Worm (Caenorhabditis elegans): Measurements from ENCODE around the gene sra-30.

sra-30 gene

DNA sequence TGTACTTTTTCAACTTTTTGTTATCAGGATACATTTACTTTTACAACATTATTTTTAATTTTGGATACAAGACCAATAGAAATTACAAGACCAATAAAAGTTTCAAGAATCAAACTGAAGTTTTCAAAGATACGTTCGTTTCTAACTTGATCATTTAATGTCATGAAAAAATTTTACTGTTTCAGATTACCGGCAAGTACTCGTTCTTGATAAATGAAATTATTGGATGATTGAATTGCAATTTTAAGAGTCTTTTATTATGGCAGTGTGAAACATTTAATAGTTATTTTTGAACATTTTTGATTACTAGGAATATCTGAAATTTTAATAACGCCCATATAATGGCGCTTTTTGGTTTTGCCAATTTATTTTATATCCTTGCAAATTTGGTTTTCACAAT, 3.8 kb upstream of the sra-30 start:
- TF ChIP-seq mdl-1 (tag; optimal IDR thresholded peaks at IDR 0.05) (no peak), fos-1 (tag; optimal IDR thresholded peaks at IDR 0.05) (no peak), sma-3 (GFP tag; optimal IDR thresholded peaks at IDR 0.05) (no peak), nhr-12 (tag; optimal IDR thresholded peaks at IDR 0.05) (no peak), unc-55 (GFP tag; optimal IDR thresholded peaks at IDR 0.05) (no peak)

- TF ChIP-seq R02D3.7 (tag; optimal IDR thresholded peaks at IDR 0.05): no peak
- TF ChIP-seq mab-5 (tag; optimal IDR thresholded peaks at IDR 0.05): no peak
- TF ChIP-seq elt-3 (tag; optimal IDR thresholded peaks at IDR 0.05): no peak
- no peak for TF ChIP-seq gmeb-1 (tag; optimal IDR thresholded peaks at IDR 0.05)
- TF ChIP-seq unc-62 (GFP tag; optimal IDR thresholded peaks at IDR 0.05): no peak
- no peak for TF ChIP-seq dmd-4 (tag; optimal IDR thresholded peaks at IDR 0.05)
- no peak for TF ChIP-seq nhr-11 (tag; optimal IDR thresholded peaks at IDR 0.05)
- no peak for TF ChIP-seq zag-1 (tag; optimal IDR thresholded peaks at IDR 0.05)
- TF ChIP-seq ceh-82 (tag; optimal IDR thresholded peaks at IDR 0.05): no peak
- no peak for TF ChIP-seq mbf-1 (tag; optimal IDR thresholded peaks at IDR 0.05)
- no peak for TF ChIP-seq aly-2 (tag; optimal IDR thresholded peaks at IDR 0.05)
- TF ChIP-seq nhr-237 (tag; optimal IDR thresholded peaks at IDR 0.05): no peak
- TF ChIP-seq nhr-12 (tag; optimal IDR thresholded peaks at IDR 0.05): no peak
Measured at ce11 chrIV:15187517-15188181, 15.2 kb downstream of the sra-30 start.

DNA sequence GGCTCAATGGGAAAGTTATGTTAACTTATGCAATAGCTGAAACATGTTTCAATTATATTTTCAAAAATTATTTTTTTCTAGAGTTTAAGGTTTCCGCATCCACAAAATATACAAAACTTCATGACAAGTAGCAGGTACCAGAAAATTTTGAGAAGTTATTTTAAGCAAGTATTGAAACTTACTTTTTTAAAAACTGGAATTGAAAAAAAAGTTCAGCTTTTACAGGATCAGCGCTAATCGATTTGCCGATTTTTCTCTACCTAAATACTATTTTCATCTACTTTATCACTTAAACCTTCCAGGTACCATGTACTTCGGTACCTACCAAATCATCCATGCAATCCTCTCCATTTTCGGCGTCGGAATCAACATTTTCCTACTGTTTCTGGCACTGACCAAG, 23.2 kb downstream of the sra-30 start, which contains the start of gene srd-23:
srd-23 (plus strand) TSS at position 301 of the 400 bp plus-strand sequence.
- TF ChIP-seq nhr-237 (tag; optimal IDR thresholded peaks at IDR 0.05) (no peak), zag-1 (tag; optimal IDR thresholded peaks at IDR 0.05) (no peak), lsy-2 (tag; optimal IDR thresholded peaks at IDR 0.05) (no peak), fos-1 (tag; optimal IDR thresholded peaks at IDR 0.05) (no peak)

ce11 chrIV:15175487-15176128, 27.2 kb downstream of the sra-30 start, which contains the start of gene Y40H7A.4:
TSS of gene Y40H7A.4 (minus strand) at chrIV:15175537.
- no peak for TF ChIP-seq ama-1 (optimal IDR thresholded peaks at IDR 0.05)
- no peak for TF ChIP-seq sem-4 (tag; optimal IDR thresholded peaks at IDR 0.05)
- TF ChIP-seq zag-1 (tag; optimal IDR thresholded peaks at IDR 0.05): no peak
- no peak for TF ChIP-seq gmeb-1 (tag; optimal IDR thresholded peaks at IDR 0.05)
- no peak for TF ChIP-seq sma-9 (GFP tag; optimal IDR thresholded peaks at IDR 0.05)
- TF ChIP-seq sma-9 (tag; optimal IDR thresholded peaks at IDR 0.05): no peak
- TF ChIP-seq lin-13 (GFP tag; optimal IDR thresholded peaks at IDR 0.05): no peak
- TF ChIP-seq ceh-16 (tag; optimal IDR thresholded peaks at IDR 0.05): no peak

DNA sequence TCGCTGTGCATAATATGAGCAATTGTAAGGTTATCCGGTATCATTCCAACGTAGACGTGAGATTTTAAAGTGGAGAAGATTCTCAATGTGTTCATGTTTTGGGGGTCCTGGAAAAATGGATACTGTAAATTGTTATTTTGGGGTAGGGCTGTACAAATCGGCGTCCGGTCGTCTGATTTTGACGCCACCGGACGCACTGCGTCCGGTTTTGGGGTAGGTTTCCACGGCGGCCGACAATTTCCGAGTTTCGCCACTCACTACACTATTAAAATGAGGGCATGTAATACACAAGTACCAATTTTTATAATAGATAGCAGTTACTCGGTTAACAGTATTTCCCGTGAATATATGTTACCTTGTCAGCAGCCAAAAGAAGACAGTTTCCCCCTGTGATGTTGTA, 34.4 kb downstream of the sra-30 start:
- TF ChIP-seq snpc-4 (tag; optimal IDR thresholded peaks at IDR 0.05) (no peak), F13H6.1 (tag; optimal IDR thresholded peaks at IDR 0.05) (no peak), sma-3 (GFP tag; optimal IDR thresholded peaks at IDR 0.05) (no peak), unc-62 (GFP tag; optimal IDR thresholded peaks at IDR 0.05) (no peak), nhr-21 (tag; optimal IDR thresholded peaks at IDR 0.05) (no peak), R02D3.7 (tag; optimal IDR thresholded peaks at IDR 0.05) (no peak)

ce11 chrIV:15165602-15166001, 37.2 kb downstream of the sra-30 start:
- TF ChIP-seq nhr-129 (tag; optimal IDR thresholded peaks at IDR 0.05) (no peak), lin-11 (tag; optimal IDR thresholded peaks at IDR 0.05) (no peak), blmp-1 (tag; optimal IDR thresholded peaks at IDR 0.05; ENCODE audit: insufficient read depth) (no peak), zag-1 (tag; optimal IDR thresholded peaks at IDR 0.05) (no peak)

- no peak for TF ChIP-seq sma-3 (GFP tag; optimal IDR thresholded peaks at IDR 0.05)
- TF ChIP-seq nhr-10 (tag; optimal IDR thresholded peaks at IDR 0.05): no peak
- no peak for TF ChIP-seq nhr-23 (tag; optimal IDR thresholded peaks at IDR 0.05)
- no peak for TF ChIP-seq nhr-21 (tag; optimal IDR thresholded peaks at IDR 0.05)
Measured at ce11 chrIV:15147104-15147503, 55.7 kb downstream of the sra-30 start, which contains the start of gene str-78. TSS of gene str-78 (minus strand) at chrIV:15147204.
